Fruit fly (Drosophila melanogaster) whole organism, embryonic: ENCODE data around the gene CG15332.

Experiments
- Atf3 ChIP-seq: fragments of 200-800 bp; sonication (Bioruptor generic); optimal IDR thresholded peaks from 3 replicates; lab custom pipeline; 2016; ENCODE audit warnings: missing biosample characterization, missing genetic modification characterization
- Awh ChIP-seq: fragments of 200-800 bp; sonication (Bioruptor generic); IDR thresholded peaks from 2 replicates; pipeline ENCODE4, ENCODE4 v1.3.6; 2022; ENCODE audit warnings: missing biosample characterization, missing genetic modification characterization
- BEAF-32 ChIP-seq: fragments of 200-800 bp; sonication (Bioruptor generic); optimal IDR thresholded peaks from 3 replicates; lab custom pipeline; 2017; ENCODE audit warnings: missing biosample characterization, missing genetic modification characterization, mild to moderate bottlenecking, moderate library complexity, missing genetic modification reagents
- Blimp-1 ChIP-seq: fragments of 200-800 bp; sonication (Bioruptor generic); optimal IDR thresholded peaks from 3 replicates; lab custom pipeline; 2018; ENCODE audit warnings: missing biosample characterization, missing genetic modification characterization, mild to moderate bottlenecking, moderate library complexity, missing genetic modification reagents
- CG11093 ChIP-seq: fragments of 200-800 bp; sonication (Bioruptor generic); IDR thresholded peaks from 3 replicates; pipeline ENCODE4 v1.3.6; 2022; ENCODE audit warnings: missing biosample characterization, missing genetic modification characterization
- CG11695 ChIP-seq: fragments of 200-800 bp; sonication (Bioruptor generic); IDR thresholded peaks from 3 replicates; pipeline ENCODE4 v1.3.6; 2022; ENCODE audit warnings: missing biosample characterization, missing genetic modification characterization
- CG12236 ChIP-seq: fragments of 200-800 bp; sonication (Bioruptor generic); optimal IDR thresholded peaks from 2 replicates; lab custom pipeline; 2016; ENCODE audit warnings: missing biosample characterization, missing genetic modification characterization
- CG13287 ChIP-seq: fragments of 200-800 bp; sonication (Bioruptor generic); IDR thresholded peaks from 2 replicates; pipeline ENCODE4 v1.3.6; 2022; ENCODE audit warnings: missing biosample characterization, missing genetic modification characterization; ENCODE audit not compliant: partially characterized antibody
- CG14965 ChIP-seq: fragments of 200-800 bp; sonication (Bioruptor generic); optimal IDR thresholded peaks from 2 replicates; lab custom pipeline; 2016; ENCODE audit warnings: missing biosample characterization, missing genetic modification characterization, borderline replicate concordance
- CG1603 ChIP-seq: fragments of 200-800 bp; sonication (Bioruptor generic); optimal IDR thresholded peaks from 2 replicates; lab custom pipeline; 2019; ENCODE audit warnings: missing biosample characterization, mild to moderate bottlenecking, missing genetic modification characterization, moderate library complexity
- CG16815 ChIP-seq: fragments of 200-800 bp; sonication (Bioruptor generic); optimal IDR thresholded peaks from 3 replicates; lab custom pipeline; 2017; ENCODE audit warnings: missing biosample characterization, mild to moderate bottlenecking, missing genetic modification characterization
- CG17612 ChIP-seq: fragments of 200-800 bp; sonication (Bioruptor generic); IDR thresholded peaks from 2 replicates; pipeline ENCODE4 v1.3.6; 2022; ENCODE audit warnings: missing biosample characterization, missing genetic modification characterization
- CG2129 ChIP-seq: fragments of 200-800 bp; sonication (Bioruptor generic); IDR thresholded peaks from 2 replicates; pipeline ENCODE4 v1.3.6; 2022; ENCODE audit warnings: missing biosample characterization, missing genetic modification characterization; ENCODE audit not compliant: partially characterized antibody
- CG2202 ChIP-seq: fragments of 200-800 bp; sonication (Bioruptor generic); optimal IDR thresholded peaks from 2 replicates; lab custom pipeline; 2018; ENCODE audit warnings: missing biosample characterization, mild to moderate bottlenecking, missing genetic modification characterization
- CG3163 ChIP-seq: fragments of 200-800 bp; sonication (Bioruptor generic); optimal IDR thresholded peaks from 3 replicates; lab custom pipeline; 2016; ENCODE audit warnings: missing biosample characterization, missing genetic modification characterization
- CG5953 ChIP-seq: fragments of 200-800 bp; sonication (Bioruptor generic); IDR thresholded peaks from 2 replicates; pipeline ENCODE4 v1.3.6; 2022; ENCODE audit warnings: missing biosample characterization, missing genetic modification characterization
- CG6654 ChIP-seq: fragments of 200-800 bp; sonication (Bioruptor generic); optimal IDR thresholded peaks from 2 replicates; lab custom pipeline; 2017; ENCODE audit warnings: missing biosample characterization, mild to moderate bottlenecking, missing genetic modification characterization
- CG6854 ChIP-seq: fragments of 200-800 bp; sonication (Bioruptor generic); optimal IDR thresholded peaks from 3 replicates; lab custom pipeline; 2017; ENCODE audit warnings: missing biosample characterization, mild to moderate bottlenecking, missing genetic modification characterization
- D19B ChIP-seq: fragments of 200-800 bp; sonication (Bioruptor generic); optimal IDR thresholded peaks from 2 replicates; lab custom pipeline; 2017; ENCODE audit warnings: missing biosample characterization, mild to moderate bottlenecking, missing genetic modification characterization
- Gug ChIP-seq: fragments of 200-800 bp; sonication (Bioruptor generic); IDR thresholded peaks from 4 replicates; pipeline ENCODE4 v1.3.6; 2022; ENCODE audit warnings: missing biosample characterization, missing genetic modification characterization
- Lpt ChIP-seq: fragments of >200 bp; optimal IDR thresholded peaks from 2 replicates; lab custom pipeline; 2018; ENCODE audit warnings: missing biosample characterization, missing genetic modification characterization
- Med ChIP-seq: fragments of 200-800 bp; sonication (Bioruptor generic); peaks from one replicate; lab custom pipeline; 2016; ENCODE audit warnings: missing biosample characterization, missing genetic modification characterization, mild to moderate bottlenecking, inconsistent platforms, moderate library complexity
- NC2β ChIP-seq: fragments of 200-800 bp; sonication (Bioruptor generic); optimal IDR thresholded peaks from 2 replicates; lab custom pipeline; 2016; ENCODE audit warnings: missing biosample characterization, missing genetic modification characterization
- Nf-YA ChIP-seq: fragments of 200-800 bp; sonication (Bioruptor generic); IDR thresholded peaks from 2 replicates; pipeline ENCODE4 v1.3.6; 2022; ENCODE audit warnings: missing biosample characterization, missing genetic modification characterization
- PHDP ChIP-seq: fragments of 200-800 bp; sonication (Bioruptor generic); optimal IDR thresholded peaks from 3 replicates; lab custom pipeline; 2018; ENCODE audit warnings: missing biosample characterization, mild to moderate bottlenecking, missing genetic modification characterization, moderate library complexity
- Usf ChIP-seq: fragments of 200-800 bp; sonication (Bioruptor generic); optimal IDR thresholded peaks from 2 replicates; lab custom pipeline; 2017; ENCODE audit warnings: missing genotype, missing biosample characterization, missing genetic modification characterization
- ash1 ChIP-seq: fragments of 200-800 bp; sonication (Bioruptor generic); optimal IDR thresholded peaks from 2 replicates; lab custom pipeline; 2018; ENCODE audit warnings: missing biosample characterization, mild to moderate bottlenecking, missing genetic modification characterization
- caup ChIP-seq: fragments of 200-800 bp; sonication (Bioruptor generic); optimal IDR thresholded peaks from 3 replicates; lab custom pipeline; 2017; ENCODE audit warnings: missing biosample characterization, mild to moderate bottlenecking, missing genetic modification characterization, moderate library complexity; ENCODE audit not compliant: severe bottlenecking
- crol ChIP-seq: fragments of 200-800 bp; sonication (Bioruptor generic); IDR thresholded peaks from 2 replicates; pipeline ENCODE4 v1.3.6; 2022; ENCODE audit warnings: missing biosample characterization, missing genetic modification characterization
- da ChIP-seq: fragments of 200-800 bp; sonication (Bioruptor generic); optimal IDR thresholded peaks from 2 replicates; lab custom pipeline; 2016; ENCODE audit warnings: missing biosample characterization, missing genetic modification characterization
- dan ChIP-seq: fragments of 200-800 bp; sonication (Bioruptor generic); IDR thresholded peaks from 2 replicates; pipeline ENCODE4 v1.3.6; 2022; ENCODE audit warnings: missing biosample characterization, missing genetic modification characterization
- dysf ChIP-seq: fragments of 200-800 bp; sonication (Bioruptor generic); IDR thresholded peaks from 3 replicates; pipeline ENCODE4 v1.3.6; 2022; ENCODE audit warnings: missing biosample characterization, missing genetic modification characterization
- en ChIP-seq: fragments of 200-800 bp; sonication (Bioruptor generic); optimal IDR thresholded peaks from 2 replicates; lab custom pipeline; 2016; ENCODE audit warnings: missing biosample characterization, missing genetic modification characterization
- esg ChIP-seq: fragments of 200-800 bp; sonication (Bioruptor generic); conservative IDR thresholded peaks from 2 replicates; pipeline ENCODE4 v1.3.6; 2022; ENCODE audit warnings: missing biosample characterization, missing genetic modification characterization
- eve ChIP-seq, 2 experiments: fragments of >200 bp; optimal IDR thresholded peaks; 2 replicates each; lab custom pipeline; 2017; ENCODE audit warnings: missing biosample characterization in 2 of 2, missing genetic modification characterization in 2 of 2
- fru ChIP-seq: fragments of >200 bp; optimal IDR thresholded peaks from 2 replicates; lab custom pipeline; 2017
- grau ChIP-seq: fragments of 200-800 bp; optimal IDR thresholded peaks from 3 replicates; lab custom pipeline; 2019; ENCODE audit warnings: missing biosample characterization, mild to moderate bottlenecking, missing genetic modification characterization, moderate library complexity
- jigr1 ChIP-seq: fragments of 200-800 bp; sonication (Bioruptor generic); IDR thresholded peaks from 3 replicates; pipeline ENCODE4 v1.3.6; 2022; ENCODE audit warnings: missing biosample characterization, missing genetic modification characterization
- kni ChIP-seq: fragments of 200-800 bp; sonication (Bioruptor generic); optimal IDR thresholded peaks from 3 replicates; lab custom pipeline; 2017; ENCODE audit warnings: mild to moderate bottlenecking, missing biosample characterization, missing genetic modification reagents, missing genetic modification characterization
- maf-S ChIP-seq: fragments of 200-800 bp; sonication (Bioruptor generic); optimal IDR thresholded peaks from 2 replicates; lab custom pipeline; 2016; ENCODE audit warnings: missing biosample characterization, missing genetic modification characterization
- nom ChIP-seq: fragments of 200-800 bp; sonication (Bioruptor generic); optimal IDR thresholded peaks from 2 replicates; lab custom pipeline; 2017; ENCODE audit warnings: missing biosample characterization, missing genetic modification characterization, mild to moderate bottlenecking, moderate library complexity, missing genetic modification reagents
- prd ChIP-seq, 3 experiments: fragments of >200 bp in 2 of 3; fragments of 200-800 bp in 1 of 3; sonication (Bioruptor generic) in 1 of 3; optimal IDR thresholded peaks in 2 of 3; IDR thresholded peaks in 1 of 3; 2 replicates in 2 of 3; 3 replicates in 1 of 3; pipeline versions ENCODE4 v1.3.6 to Lab custom; 2017 to 2022; ENCODE audit warnings: missing biosample characterization in 1 of 3, missing genetic modification characterization in 1 of 3
- ranshi ChIP-seq: fragments of 200-800 bp; sonication (Bioruptor generic); IDR thresholded peaks from 2 replicates; pipeline ENCODE4 v1.3.6; 2022; ENCODE audit warnings: missing biosample characterization, missing genetic modification characterization
- sens ChIP-seq: fragments of 200-800 bp; sonication (Bioruptor generic); peaks from one replicate; lab custom pipeline; 2016; ENCODE audit warnings: missing biosample characterization, missing genetic modification characterization
- seq ChIP-seq: fragments of 200-800 bp; sonication (Bioruptor generic); IDR thresholded peaks from 2 replicates; pipeline ENCODE4 v1.3.6; 2022; ENCODE audit warnings: missing biosample characterization, missing genetic modification characterization
- slbo ChIP-seq: fragments of 200-800 bp; sonication (Bioruptor generic); IDR thresholded peaks from 2 replicates; pipeline ENCODE4 v1.3.6; 2022; ENCODE audit warnings: missing biosample characterization, missing genetic modification characterization
- tll ChIP-seq, 2 experiments: fragments of 200-800 bp in 1 of 2; fragments of >200 bp in 1 of 2; sonication (Bioruptor generic) in 1 of 2; optimal IDR thresholded peaks; 2 replicates each; lab custom pipeline; 2017 to 2019; ENCODE audit warnings: missing biosample characterization in 2 of 2, missing genetic modification characterization in 2 of 2, mild to moderate bottlenecking in 1 of 2, moderate library complexity in 1 of 2
- ttk ChIP-seq: fragments of 200-800 bp; sonication (Bioruptor generic); IDR thresholded peaks from 2 replicates; pipeline ENCODE4 v2.1.2; 2022; ENCODE audit warnings: missing biosample characterization, missing genetic modification characterization
- unc-4 ChIP-seq: fragments of 200-800 bp; sonication (Bioruptor generic); IDR thresholded peaks from 2 replicates; pipeline ENCODE4 v1.3.6; 2022; ENCODE audit warnings: missing biosample characterization, missing genetic modification characterization; ENCODE audit not compliant: partially characterized antibody
- yki ChIP-seq: fragments of >200 bp; optimal IDR thresholded peaks from 3 replicates; lab custom pipeline; 2018

The CG15332 gene

DNA sequence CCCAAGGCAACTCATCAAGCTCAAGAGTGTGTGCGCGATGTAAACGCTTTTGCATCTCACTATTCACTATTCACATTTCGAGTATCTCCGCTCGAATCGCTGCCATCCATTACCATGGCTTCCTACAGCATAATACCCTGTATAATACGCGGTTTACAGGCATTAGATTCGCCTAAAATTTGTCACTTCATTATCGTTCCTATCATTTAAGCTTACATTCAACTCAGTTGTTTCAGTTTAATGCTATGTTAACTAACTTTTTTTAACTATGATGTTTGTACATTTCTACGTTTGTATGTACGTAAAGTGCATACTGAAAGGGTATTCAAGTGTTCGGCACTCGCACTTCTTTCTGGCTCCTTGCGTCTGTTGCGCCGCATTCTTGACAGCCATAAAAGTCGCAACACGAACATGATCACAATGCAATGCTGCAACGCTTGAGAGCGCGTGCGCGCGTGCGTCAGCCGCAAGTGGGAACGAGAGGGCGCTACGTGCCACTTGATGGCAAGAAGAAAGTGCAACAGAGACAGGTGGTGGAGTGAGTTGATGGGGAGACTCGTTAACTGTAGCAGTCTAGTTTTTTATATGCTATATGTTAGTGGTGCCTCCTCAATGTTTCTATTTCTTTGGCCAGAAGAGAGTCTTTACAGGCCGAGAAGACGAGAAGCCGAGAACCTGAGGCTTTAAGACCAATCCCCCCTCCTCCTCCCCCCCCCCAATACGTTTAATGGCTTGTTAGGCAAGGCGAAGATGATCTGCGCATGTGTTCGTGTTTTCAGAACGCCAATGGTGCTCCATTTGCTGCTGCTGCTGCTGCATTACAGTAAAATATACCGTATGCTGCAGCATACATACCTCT, 21.4 kb upstream of the CG15332 start (continued):
- TF ChIP-seq maf-S (GFP tag; lab: Kevin White, UChicago) (no peak), CG6854 (GFP tag; lab: Kevin White, UChicago) (no peak), Med (GFP tag; lab: Kevin White, UChicago) (peak; percentile 37), ash1 (GFP tag; lab: Kevin White, UChicago) (no peak), CG16815 (GFP tag; lab: Kevin White, UChicago) (no peak), nom (no peak), tll (GFP tag; optimal IDR thresholded peaks at IDR 0.05; lab: Kevin White, UChicago) (peak in 1 of 2 experiments; percentile 54), ttk (no peak), CG6654 (GFP tag; lab: Kevin White, UChicago) (no peak), Atf3 (GFP tag; lab: Kevin White, UChicago) (no peak), Lpt (GFP tag; lab: Kevin White, UChicago) (peak; percentile 51), prd (optimal IDR thresholded peaks at IDR 0.05; lab: Kevin White, UChicago) (no peak), prd (GFP tag; IDR thresholded peaks at IDR 0.05; lab: Robert Waterston, UW) (no peak), da (no peak), BEAF-32 (GFP tag; lab: Kevin White, UChicago) (no peak), ranshi (GFP tag; lab: Robert Waterston, UW) (no peak), eve (GFP tag; optimal IDR thresholded peaks at IDR 0.05; lab: Kevin White, UChicago) (peak in 1 of 2 experiments; percentile 46), sens (GFP tag; lab: Kevin White, UChicago) (peak; percentile 3), NC2β (GFP tag; lab: Kevin White, UChicago) (no peak), PHDP (tag; lab: Kevin White, UChicago) (no peak), fru (no peak), CG14965 (no peak), unc-4 (GFP tag; lab: Robert Waterston, UW) (no peak), CG13287 (GFP tag; lab: Robert Waterston, UW) (no peak), crol (peak; percentile 51), dysf (GFP tag; lab: Robert Waterston, UW) (no peak), Blimp-1 (GFP tag; lab: Kevin White, UChicago) (no peak), seq (no peak), Awh (GFP tag; lab: Robert Waterston, UW) (no peak), Usf (GFP tag; lab: Kevin White, UChicago) (no peak), CG1603 (tag; lab: Kevin White, UChicago) (peak; percentile 38), CG3163 (GFP tag; lab: Kevin White, UChicago) (no peak), caup (GFP tag; lab: Kevin White, UChicago) (no peak), slbo (GFP tag; lab: Robert Waterston, UW) (no peak), CG17612 (GFP tag; lab: Robert Waterston, UW) (no peak), CG11093 (GFP tag; lab: Robert Waterston, UW) (no peak), en (GFP tag; lab: Kevin White, UChicago) (no peak), CG5953 (GFP tag; lab: Robert Waterston, UW) (no peak), grau (tag; lab: Kevin White, UChicago) (no peak), Gug (no peak), CG11695 (GFP tag; lab: Robert Waterston, UW) (no peak), CG2129 (GFP tag; lab: Robert Waterston, UW) (no peak), esg (GFP tag; lab: Robert Waterston, UW) (no peak), yki (lab: Kevin White, UChicago) (no peak), CG2202 (tag; lab: Kevin White, UChicago) (no peak), D19B (GFP tag; lab: Kevin White, UChicago) (peak; percentile 48), dan (GFP tag; lab: Robert Waterston, UW) (no peak), kni (GFP tag; lab: Kevin White, UChicago) (peak; percentile 39), CG12236 (GFP tag; lab: Kevin White, UChicago) (no peak), Nf-YA (GFP tag; lab: Robert Waterston, UW) (no peak), jigr1 (GFP tag; lab: Robert Waterston, UW) (no peak)
